Worm (Caenorhabditis elegans) whole organism, L1 larva: ENCODE data around the gene sup-35.

Experiments
- aly-2 ChIP-seq: fragments of 150-350 bp; optimal IDR thresholded peaks from 2 replicates; lab custom pipeline; 2014; ENCODE audit warnings: missing biosample characterization, missing genetic modification characterization
- lsy-2 ChIP-seq, 2 experiments: fragments of 150-350 bp; optimal IDR thresholded peaks; 2 replicates each; lab custom pipeline; 2014; ENCODE audit warnings: missing biosample characterization in 2 of 2, missing genetic modification characterization in 2 of 2
- mdl-1 ChIP-seq, 2 experiments: fragments of 150-350 bp; optimal IDR thresholded peaks; 2 replicates each; lab custom pipeline; 2014 to 2017; ENCODE audit warnings: missing biosample characterization in 2 of 2, missing genetic modification characterization in 2 of 2, inconsistent platforms in 1 of 2
- pqm-1 ChIP-seq: sonication (generic microtip); optimal IDR thresholded peaks from 3 replicates; lab custom pipeline; 2017; ENCODE audit warnings: missing biosample characterization, missing genetic modification characterization

DNA sequence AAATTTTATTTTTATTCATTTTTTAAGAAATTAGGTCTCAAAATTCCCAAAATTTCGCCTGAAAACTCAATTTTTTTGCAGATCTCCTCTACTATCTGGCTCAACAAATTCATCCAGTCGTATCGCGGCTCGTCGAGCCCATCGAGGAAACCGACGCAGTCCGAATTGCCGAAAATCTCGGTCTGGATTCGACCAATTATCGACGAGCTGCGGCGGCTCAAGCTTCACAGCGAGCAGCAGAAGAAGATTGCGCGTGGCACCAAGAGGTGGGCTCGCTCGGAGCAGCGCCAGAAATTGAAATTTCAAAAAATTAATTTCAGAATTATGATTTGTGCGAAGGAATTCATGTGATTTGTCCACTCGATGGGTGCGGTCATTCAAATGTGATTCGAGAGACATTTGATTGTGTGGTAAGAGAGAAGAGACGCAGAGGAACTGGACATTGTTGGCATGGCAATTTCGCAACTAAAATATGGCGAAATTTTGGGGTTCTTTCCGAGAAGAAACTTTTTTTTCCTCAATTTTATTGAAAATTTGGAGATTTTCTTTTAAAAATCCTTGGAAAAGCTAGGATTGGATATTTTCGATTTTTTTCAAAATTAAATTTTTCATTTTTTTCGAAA, 30.3 kb upstream of the sup-35 start:
- TF ChIP-seq aly-2 (no peak), pqm-1 (tag; lab: Kevin White, UChicago) (no peak), lsy-2 (tag; optimal IDR thresholded peaks at IDR 0.05; lab: Kevin White, UChicago) (no peak), mdl-1 (tag; optimal IDR thresholded peaks at IDR 0.05; lab: Kevin White, UChicago) (no peak)
